Worm (Caenorhabditis elegans) whole organism, L3 larva: ENCODE measurements around the gene col-98.
A peak's percentile ranks its signal among the peaks of the same experiment; 100 is the strongest.

Source experiments
- R02D3.7 ChIP-seq: fragments of 150-350 bp; optimal IDR thresholded peaks from 2 replicates; lab custom pipeline; 2014; ENCODE audit warnings: missing biosample characterization, missing genetic modification characterization
- aly-2 ChIP-seq: fragments of 150-350 bp; optimal IDR thresholded peaks from 2 replicates; lab custom pipeline; 2014; ENCODE audit warnings: missing biosample characterization, missing genetic modification characterization
- ama-1 ChIP-seq: fragments of 150-350 bp; optimal IDR thresholded peaks from 2 replicates; lab custom pipeline; 2018
- ceh-16 ChIP-seq: sonication (generic microtip); optimal IDR thresholded peaks from 2 replicates; lab custom pipeline; 2017; ENCODE audit warnings: missing biosample characterization, missing genetic modification characterization
- elt-2 ChIP-seq: sonication (generic microtip); optimal IDR thresholded peaks from 2 replicates; lab custom pipeline; 2016; ENCODE audit warnings: missing genetic modification reagents, mild to moderate bottlenecking, missing genetic modification characterization, missing compliant biosample characterization
- elt-3 ChIP-seq, 3 experiments: fragments of 150-350 bp in 1 of 3; sonication (generic microtip) in 2 of 3; optimal IDR thresholded peaks; 2 replicates in 2 of 3; 4 replicates in 1 of 3; lab custom pipeline; 2014 to 2017; ENCODE audit warnings: missing biosample characterization in 3 of 3, missing genetic modification characterization in 3 of 3
- hmg-11 ChIP-seq: sonication (generic microtip); optimal IDR thresholded peaks from 2 replicates; lab custom pipeline; 2016; ENCODE audit warnings: missing genetic modification characterization, missing compliant biosample characterization
- lin-15B ChIP-seq: fragments of 150-350 bp; optimal IDR thresholded peaks from 2 replicates; lab custom pipeline; 2014; ENCODE audit warnings: missing biosample characterization, missing genetic modification characterization
- lin-39 ChIP-seq: fragments of 150-350 bp; optimal IDR thresholded peaks from 2 replicates; lab custom pipeline; 2018; ENCODE audit warnings: missing biosample characterization, missing genetic modification reagents, missing genetic modification characterization
- mml-1 ChIP-seq: fragments of 150-350 bp; sonication (generic microtip); optimal IDR thresholded peaks from 3 replicates; lab custom pipeline; 2014; ENCODE audit warnings: missing biosample characterization, missing genetic modification characterization
- nhr-11 ChIP-seq: fragments of 150-350 bp; optimal IDR thresholded peaks from 2 replicates; lab custom pipeline; 2014; ENCODE audit warnings: missing biosample characterization, missing genetic modification characterization
- nhr-23 ChIP-seq: fragments of 150-350 bp; optimal IDR thresholded peaks from 2 replicates; lab custom pipeline; 2014; ENCODE audit warnings: missing biosample characterization, missing genetic modification reagents, missing genetic modification characterization
- nhr-43 ChIP-seq: sonication (generic microtip); optimal IDR thresholded peaks from 2 replicates; lab custom pipeline; 2016; ENCODE audit warnings: mild to moderate bottlenecking, missing genetic modification characterization, missing compliant biosample characterization; ENCODE audit not compliant: poor library complexity, severe bottlenecking
- nhr-67 ChIP-seq: fragments of 150-350 bp; optimal IDR thresholded peaks from 2 replicates; lab custom pipeline; 2014; ENCODE audit warnings: missing biosample characterization, missing genetic modification characterization
- nhr-76 ChIP-seq: fragments of 150-350 bp; sonication (generic microtip); optimal IDR thresholded peaks from 5 replicates; lab custom pipeline; 2014; ENCODE audit warnings: missing biosample characterization, missing genetic modification characterization
- nhr-77 ChIP-seq: fragments of 150-350 bp; optimal IDR thresholded peaks from 2 replicates; lab custom pipeline; 2014; ENCODE audit warnings: missing biosample characterization, missing genetic modification characterization
- skn-1 ChIP-seq: fragments of 150-350 bp; optimal IDR thresholded peaks from 2 replicates; lab custom pipeline; 2014; ENCODE audit warnings: missing biosample characterization, missing genetic modification characterization
- zag-1 ChIP-seq: fragments of 150-350 bp; optimal IDR thresholded peaks from 2 replicates; lab custom pipeline; 2014; ENCODE audit warnings: missing biosample characterization, missing genetic modification characterization

The col-98 gene

DNA sequence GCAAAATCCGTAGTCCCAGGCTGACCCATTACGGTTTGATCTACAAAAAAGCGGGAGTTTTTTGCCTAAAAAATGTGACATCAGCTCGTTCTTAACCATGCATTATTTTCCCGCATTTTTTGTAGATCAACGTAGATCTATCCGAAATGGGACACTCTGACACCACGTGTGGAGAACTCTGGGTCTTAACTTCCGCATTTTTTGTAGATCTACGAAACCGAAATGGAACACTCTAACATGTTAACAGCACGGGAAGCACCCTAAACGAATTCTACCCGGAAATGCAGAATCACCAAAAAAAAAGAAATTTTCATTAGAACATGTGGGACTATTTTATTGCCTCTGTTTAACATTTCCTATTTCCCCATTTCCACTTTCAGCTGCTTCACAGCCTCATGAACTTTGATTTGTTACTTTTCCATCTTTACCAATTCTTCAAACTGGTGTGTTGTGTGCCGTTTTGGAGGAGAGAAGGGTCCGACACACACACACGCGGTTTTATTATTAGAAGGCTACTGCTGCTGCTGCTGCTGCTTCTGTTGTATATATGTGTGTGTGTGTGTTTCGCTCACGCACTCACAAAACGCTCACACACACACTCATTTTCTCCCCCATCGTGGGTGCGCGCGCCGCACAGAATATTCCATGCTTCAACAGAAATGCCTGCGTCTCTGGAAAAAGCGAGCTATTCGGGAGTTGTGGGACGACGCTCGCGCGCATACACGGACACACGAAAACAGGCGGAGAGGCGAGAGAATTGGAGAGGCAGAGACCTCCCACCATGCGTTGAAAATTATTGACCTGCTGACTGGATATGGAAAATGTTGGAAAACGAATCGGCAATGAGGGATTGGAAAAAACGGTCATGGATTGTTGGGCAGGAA is 49.3 kb downstream of the col-98 start (continued):
- TF ChIP-seq ceh-16 (tag; lab: Kevin White, UChicago) = no peak
- TF ChIP-seq nhr-67 (tag; lab: Kevin White, UChicago) = no peak
- TF ChIP-seq hmg-11 = peak; percentile 98
- TF ChIP-seq nhr-23 = peak; percentile 72
- TF ChIP-seq nhr-76 (tag; lab: Kevin White, UChicago) = no peak
- TF ChIP-seq aly-2 (tag; lab: Kevin White, UChicago) = no peak
- no peak for TF ChIP-seq zag-1 (tag; lab: Kevin White, UChicago)
- peak; percentile 55 for TF ChIP-seq lin-15B (tag; lab: Kevin White, UChicago)
- TF ChIP-seq nhr-43 (tag; lab: Kevin White, UChicago) = peak; percentile 48
- no peak for TF ChIP-seq mml-1 (tag; lab: Kevin White, UChicago)
- TF ChIP-seq nhr-11 (tag; lab: Kevin White, UChicago) = no peak
- peak; percentile 59 for TF ChIP-seq skn-1 (tag; lab: Kevin White, UChicago)
- TF ChIP-seq elt-3 (tag; optimal IDR thresholded peaks at IDR 0.05; lab: Kevin White, UChicago) = no peak
- TF ChIP-seq R02D3.7 = peak; percentile 22
- no peak for TF ChIP-seq nhr-77 (tag; lab: Kevin White, UChicago)

DNA sequence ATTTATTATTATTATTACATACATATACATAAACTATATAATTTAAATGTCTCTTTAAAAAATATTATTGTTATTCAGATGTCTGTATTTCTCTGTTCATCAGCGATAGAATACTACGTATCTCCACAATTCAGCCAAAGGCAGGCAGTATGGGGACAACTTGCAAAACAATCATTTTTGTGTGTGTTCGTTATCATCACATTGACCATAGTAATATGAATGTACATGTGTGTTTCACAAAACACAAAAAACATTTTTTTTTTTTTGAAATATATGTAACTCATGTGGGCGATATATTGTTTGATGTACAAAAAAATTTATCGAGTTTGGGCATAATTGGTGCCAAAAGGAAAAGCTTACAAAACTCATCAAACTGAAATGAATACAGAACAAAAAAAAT is 50.6 kb downstream of the col-98 start:
- TF ChIP-seq lin-39 (tag; lab: Kevin White, UChicago) = no peak
- TF ChIP-seq ama-1 (lab: Kevin White, UChicago) = peak; percentile 4
- peak; percentile 28 for TF ChIP-seq elt-2 (tag; lab: Kevin White, UChicago)
- no peak for TF ChIP-seq zag-1 (tag; lab: Kevin White, UChicago)
